Fruit fly (Drosophila melanogaster) whole organism, larva: ENCODE data around the gene noi.

Experiments
- noc ChIP-seq: fragments of 200-800 bp; sonication (Bioruptor generic); optimal IDR thresholded peaks from 3 replicates; lab custom pipeline; 2019; ENCODE audit warnings: missing biosample characterization, mild to moderate bottlenecking, missing genetic modification characterization, moderate library complexity

noi gene

DNA sequence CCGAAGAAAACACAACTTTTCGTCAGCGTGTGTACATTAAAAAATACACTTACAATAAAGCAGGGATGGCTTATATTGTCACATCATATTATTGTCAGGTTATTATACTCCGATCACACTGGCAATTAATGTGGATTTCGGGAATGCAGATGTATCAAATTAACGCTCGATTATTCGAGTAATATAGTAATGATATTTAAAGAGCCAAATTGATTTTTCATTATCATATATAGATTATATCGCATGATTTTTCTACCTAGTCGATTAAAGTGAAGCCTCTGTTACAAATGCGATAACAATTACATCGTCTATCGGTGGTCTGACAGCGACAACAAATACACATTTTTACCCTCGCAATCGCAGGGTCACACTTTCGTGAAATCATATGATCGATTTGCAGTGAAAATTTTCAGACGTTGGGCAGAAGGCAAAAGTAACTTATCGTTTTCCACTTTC lies at the start of gene noi, which contains the start of gene Vha26:
noi (minus strand) TSS at position 62 of the 456 bp plus-strand sequence.
Vha26 (plus strand) TSS at position 366 of the 456 bp plus-strand sequence.
- no peak for TF ChIP-seq noc

DNA sequence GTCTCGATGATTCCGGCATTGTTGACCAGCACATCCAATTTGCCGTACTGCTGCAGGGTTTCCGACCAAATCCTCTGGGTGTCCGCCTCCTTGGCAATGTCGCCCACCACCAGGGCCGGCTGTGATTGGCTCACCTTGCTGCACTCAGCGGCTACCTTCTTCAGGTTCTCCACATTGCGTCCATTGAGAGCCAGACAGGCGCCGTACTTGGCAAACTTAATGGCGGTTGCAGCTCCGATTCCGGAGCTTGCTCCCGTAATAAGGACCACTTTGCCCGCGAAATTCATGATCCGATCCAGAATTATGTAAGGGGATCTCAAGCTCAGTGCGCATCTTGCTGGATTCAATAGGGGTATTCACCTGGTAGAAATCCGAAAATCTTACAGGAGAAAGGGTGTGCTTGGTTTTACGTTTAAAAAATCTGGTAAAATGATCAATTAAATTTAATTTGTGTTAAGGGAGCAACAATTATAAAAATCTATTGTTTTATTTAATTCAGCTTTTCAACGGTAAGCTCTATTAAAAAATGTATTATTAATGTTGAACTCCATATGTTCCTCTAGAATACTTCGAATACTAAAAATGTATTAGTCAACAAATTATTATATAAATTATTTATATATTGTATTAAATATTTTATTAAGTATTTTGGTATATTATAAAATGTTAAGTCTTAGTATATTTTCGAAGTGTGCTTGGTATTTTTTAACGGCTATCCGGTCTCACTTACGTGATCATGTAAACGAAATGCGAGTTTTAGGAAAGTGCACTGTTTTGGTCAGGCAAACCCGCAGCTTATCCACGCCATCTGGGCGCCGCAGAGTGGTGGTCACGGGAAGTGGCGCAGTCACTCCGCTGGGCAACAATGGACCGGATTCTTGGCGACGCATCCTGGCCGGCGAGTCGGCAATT lies 45.5 kb upstream of the noi start, which contains the start of the genes CG31548 and CG12170:
CG31548 (minus strand) TSS at position 334 of the 912 bp plus-strand sequence.
CG12170 (plus strand) TSS at position 716 of the 912 bp plus-strand sequence.
- TF ChIP-seq noc = peak; percentile 7

DNA sequence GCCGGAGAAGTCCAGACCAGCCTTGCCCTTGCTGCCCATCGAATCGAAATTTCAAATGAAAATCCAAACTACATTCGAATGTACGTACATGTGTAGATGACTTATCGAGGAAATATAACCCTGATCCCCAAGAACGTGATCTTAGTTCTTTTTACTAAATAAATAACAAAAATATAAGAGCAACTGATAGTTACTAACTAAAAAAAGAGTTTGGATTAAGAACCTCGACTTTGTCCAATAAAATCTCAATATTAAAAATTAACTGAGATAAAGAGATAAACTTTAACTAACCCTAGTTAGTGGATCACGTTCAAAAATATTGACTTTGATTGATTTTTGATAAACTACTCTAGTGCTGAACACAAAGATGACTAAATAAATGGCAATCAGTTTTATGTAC lies 44.3 kb upstream of the noi start, which contains the start of gene CG31546:
CG31546 (minus strand) TSS at position 101 of the 400 bp plus-strand sequence.
- no peak for TF ChIP-seq noc

DNA sequence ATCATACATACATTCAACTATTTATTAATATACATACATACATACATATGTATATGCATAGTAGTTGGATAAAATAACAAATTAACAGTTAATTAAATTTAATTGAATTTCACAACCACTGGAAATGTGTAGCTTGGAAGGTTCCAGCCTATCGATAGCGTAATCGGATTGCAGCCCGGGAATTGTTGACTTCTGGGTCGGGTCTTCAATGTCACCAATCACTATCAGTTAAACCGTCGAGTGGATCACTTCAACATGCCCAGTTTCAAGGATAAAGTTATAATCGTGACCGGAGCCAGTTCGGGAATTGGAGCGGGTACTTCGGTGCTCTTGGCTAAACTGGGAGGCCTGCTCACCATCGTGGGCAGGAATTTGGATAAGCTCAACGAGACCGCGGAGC lies 42.2 kb upstream of the noi start, which contains the start of gene CG12171:
CG12171 (plus strand) TSS at position 191 of the 400 bp plus-strand sequence.
- TF ChIP-seq noc = peak; percentile 18

- no peak for TF ChIP-seq noc
Measured at dm6 chr3R:5632182-5632581, 40.9 kb upstream of the noi start, which contains the start of gene CG31549. Gene CG31549, plus strand, starts transcription at chr3R:5632192.

- TF ChIP-seq noc = no peak
Measured at dm6 chr3R:5627552-5627951, 36.3 kb upstream of the noi start, which contains the start of gene CG31551. Gene CG31551, plus strand, starts transcription at chr3R:5627852.

dm6 chr3R:5624115-5624878 lies 33.0 kb upstream of the noi start, which contains the start of the genes Dph4, Spec2 and RpL13A:
Gene Dph4, minus strand, starts transcription at chr3R:5624125.
Gene Spec2, minus strand, starts transcription at chr3R:5624125.
Gene RpL13A, plus strand, starts transcription at chr3R:5624474.
- peak; percentile 80 for TF ChIP-seq noc

DNA sequence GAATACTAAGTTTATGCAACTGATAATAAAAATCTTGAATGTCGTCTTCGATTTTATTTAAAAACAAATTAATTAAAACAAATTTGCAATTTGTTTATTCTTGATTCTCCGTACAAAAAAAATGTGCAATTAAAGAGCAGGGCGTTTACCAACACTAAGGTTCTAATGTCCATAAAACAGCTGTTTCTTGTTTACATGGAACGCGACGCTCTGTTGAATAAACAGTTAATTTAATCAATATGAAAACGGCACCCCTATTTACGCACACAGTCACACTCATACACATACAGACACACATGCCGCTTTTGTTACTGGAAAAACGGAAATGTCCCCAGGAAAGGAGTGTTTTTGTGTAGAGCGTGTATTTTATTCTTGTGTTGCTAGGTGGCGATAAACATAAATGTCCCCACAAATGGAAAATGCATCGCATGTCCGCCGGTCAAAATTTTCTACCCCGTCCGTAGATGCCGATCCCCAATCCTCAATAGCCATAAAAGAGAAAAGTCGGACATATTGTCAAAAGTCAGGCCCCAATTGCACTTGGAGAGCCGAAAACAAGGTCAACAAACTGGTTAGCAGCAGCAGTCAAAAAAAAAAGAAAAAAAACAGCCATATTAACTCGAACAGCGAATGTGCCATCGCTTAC lies 31.8 kb upstream of the noi start:
- peak; percentile 46 for TF ChIP-seq noc

- no peak for TF ChIP-seq noc
Measured at dm6 chr3R:5622406-5622752, 31.1 kb upstream of the noi start.

DNA sequence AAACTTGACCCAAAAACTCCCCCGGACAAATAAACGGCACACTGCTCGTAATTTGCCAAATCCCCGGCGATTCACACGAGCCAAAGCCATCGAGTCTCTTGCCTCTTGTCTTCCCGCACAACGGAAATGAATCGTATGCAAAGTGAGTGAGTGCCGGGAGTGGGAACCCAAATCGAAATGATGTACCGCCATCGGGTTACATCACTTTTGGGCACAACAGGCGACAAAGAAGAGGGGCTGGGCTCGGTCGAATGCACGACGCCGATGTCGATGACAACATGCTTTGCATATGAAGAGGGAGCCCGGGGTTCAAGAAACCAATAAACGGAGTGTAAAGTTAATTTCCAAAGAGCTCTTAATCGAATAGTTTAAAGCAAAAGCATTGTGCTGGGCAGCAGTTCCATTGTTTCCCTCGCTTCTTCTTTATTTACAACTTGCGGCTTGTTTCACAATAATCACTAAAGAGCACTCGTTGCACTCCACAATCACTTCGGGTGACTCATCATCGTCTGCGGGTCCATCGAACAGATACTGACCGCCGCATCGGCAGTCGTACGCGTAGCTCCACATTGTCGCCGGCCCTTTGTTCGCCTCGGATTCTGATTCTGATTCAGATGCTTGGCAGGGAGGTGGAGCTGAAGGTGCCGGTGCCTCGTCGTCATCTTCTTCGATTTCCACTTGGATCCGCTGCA lies 30.6 kb upstream of the noi start:
- TF ChIP-seq noc = no peak

DNA sequence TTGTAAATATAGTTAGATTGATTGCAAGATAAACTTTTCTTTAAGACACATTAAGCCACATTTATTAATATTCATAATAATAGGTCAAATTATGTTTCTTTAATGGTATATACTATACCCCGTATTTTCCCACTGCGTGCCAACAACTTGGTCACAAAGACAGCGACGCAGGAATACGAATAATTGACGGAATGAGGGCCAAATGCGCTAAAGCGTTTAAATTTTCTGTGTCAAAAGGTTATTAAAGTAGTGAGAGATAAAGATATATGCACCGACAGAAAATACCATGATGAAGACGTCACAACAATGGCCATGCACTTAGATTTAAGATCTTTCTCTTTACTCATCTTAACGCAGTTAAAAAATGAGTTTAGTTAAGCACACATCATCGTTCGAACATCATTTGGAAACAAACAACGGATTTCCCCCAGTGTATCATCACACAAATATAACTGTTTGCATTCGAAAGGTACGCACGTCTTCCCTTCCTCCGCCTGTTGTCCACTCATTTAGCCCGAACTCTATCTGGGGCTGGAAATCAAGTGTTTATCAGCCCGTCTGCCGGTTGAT lies 29.2 kb upstream of the noi start:
- peak; percentile 76 for TF ChIP-seq noc

dm6 chr3R:5617923-5618623 lies 26.8 kb upstream of the noi start:
- no peak for TF ChIP-seq noc

DNA sequence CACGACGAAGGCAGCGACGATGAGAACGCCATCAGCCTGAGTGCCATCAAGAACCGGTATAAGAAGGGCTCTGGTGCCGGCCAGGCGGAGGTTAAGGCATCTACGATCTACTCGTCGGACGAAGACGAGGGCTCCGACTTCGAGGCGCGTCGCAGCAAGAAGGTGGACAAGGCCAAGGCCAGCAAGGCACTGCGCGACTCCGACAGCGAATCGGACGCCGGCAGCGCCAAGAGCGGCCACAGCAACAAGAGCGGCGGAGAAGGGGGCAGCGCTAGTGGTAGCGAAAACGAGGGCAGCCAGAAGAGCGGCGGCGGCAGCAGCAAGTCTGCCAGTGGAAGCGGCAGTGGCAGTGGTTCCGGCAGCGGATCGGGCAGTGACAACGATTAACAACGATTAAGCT lies 24.2 kb upstream of the noi start:
- TF ChIP-seq noc = no peak

- no peak for TF ChIP-seq noc
Measured at dm6 chr3R:5613114-5613443, 21.8 kb upstream of the noi start, which contains the start of gene Atu. Gene Atu, plus strand, starts transcription at chr3R:5613358.
